Fruit fly (Drosophila melanogaster) whole organism, wandering third instar larva: ENCODE results near the gene CG13699.

Source experiments
- Abd-B ChIP-seq: fragments of >200 bp; optimal IDR thresholded peaks from 2 replicates; lab custom pipeline; 2017; ENCODE audit warnings: missing biosample characterization, missing genetic modification characterization
- GATAd ChIP-seq: sonication (Bioruptor generic); optimal IDR thresholded peaks from 2 replicates; lab custom pipeline; 2016; ENCODE audit warnings: missing biosample characterization, missing genetic modification characterization
- Myc ChIP-seq: fragments of >200 bp; optimal IDR thresholded peaks from 2 replicates; lab custom pipeline; 2017
- OdsH ChIP-seq: fragments of 200-800 bp; sonication (Bioruptor generic); optimal IDR thresholded peaks from 2 replicates; lab custom pipeline; 2016; ENCODE audit warnings: missing biosample characterization, mild to moderate bottlenecking, missing genetic modification characterization
- Rel ChIP-seq, 2 experiments: fragments of 200-800 bp; sonication (Bioruptor generic) in 1 of 2; optimal IDR thresholded peaks; 2 replicates in 1 of 2; 3 replicates in 1 of 2; lab custom pipeline; 2016 to 2019; ENCODE audit warnings: mild to moderate bottlenecking in 2 of 2, missing biosample characterization in 2 of 2, missing genetic modification characterization in 2 of 2, moderate library complexity in 1 of 2
- lola ChIP-seq: fragments of >200 bp; optimal IDR thresholded peaks from 2 replicates; lab custom pipeline; 2017; ENCODE audit warnings: missing biosample characterization, missing genetic modification characterization
- pan ChIP-seq: fragments of >200 bp; optimal IDR thresholded peaks from 2 replicates; lab custom pipeline; 2017
- psq ChIP-seq: fragments of 200-800 bp; sonication (Bioruptor generic); optimal IDR thresholded peaks from 3 replicates; lab custom pipeline; 2017; ENCODE audit warnings: missing biosample characterization, mild to moderate bottlenecking, missing genetic modification characterization, moderate library complexity
- sv ChIP-seq: fragments of 200-800 bp; sonication (Bioruptor generic); optimal IDR thresholded peaks from 3 replicates; lab custom pipeline; 2016; ENCODE audit warnings: missing biosample characterization, missing genetic modification characterization
- usp ChIP-seq: fragments of >200 bp; optimal IDR thresholded peaks from 2 replicates; lab custom pipeline; 2017; ENCODE audit warnings: missing biosample characterization, missing genetic modification characterization

DNA sequence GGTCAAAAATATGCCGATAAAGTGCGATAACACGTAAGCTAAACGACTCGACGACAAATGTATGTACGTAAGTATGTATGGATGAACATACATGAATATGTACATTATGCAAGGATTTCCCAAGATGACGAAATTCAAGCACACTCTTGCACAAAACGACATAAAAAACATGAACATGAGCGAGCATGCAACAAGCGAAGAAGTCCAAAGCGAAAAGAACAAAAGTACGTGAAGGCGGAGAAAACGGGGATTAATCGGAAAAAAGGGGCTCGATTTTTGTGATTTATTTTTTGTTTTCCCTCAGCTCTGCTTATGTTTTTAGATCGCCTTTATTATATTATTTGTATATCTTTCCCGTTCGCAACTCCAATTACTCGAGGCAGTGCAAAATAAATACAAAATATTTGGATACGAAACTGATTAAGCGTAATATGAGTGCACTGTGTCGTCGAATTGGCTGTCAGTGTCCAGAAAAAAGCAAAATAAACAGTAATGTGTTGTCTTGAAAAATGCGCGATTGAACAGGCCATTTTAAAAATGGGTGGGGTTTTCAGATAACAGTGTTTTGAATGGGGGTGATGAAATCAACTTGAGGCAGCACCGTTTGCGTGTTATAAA, 25.3 kb upstream of the CG13699 start:
- TF ChIP-seq psq (GFP tag; lab: Kevin White, UChicago) (peak; percentile 72), usp (GFP tag; lab: Kevin White, UChicago) (no peak), lola (no peak), Abd-B (GFP tag; lab: Kevin White, UChicago) (no peak), sv (no peak), Rel (GFP tag; optimal IDR thresholded peaks at IDR 0.05; lab: Kevin White, UChicago) (no peak), Rel (tag; optimal IDR thresholded peaks at IDR 0.05; lab: Kevin White, UChicago) (no peak), pan (no peak), OdsH (GFP tag; lab: Kevin White, UChicago) (no peak), Myc (no peak), GATAd (GFP tag; lab: Kevin White, UChicago) (no peak)
